Fruit fly (Drosophila melanogaster) whole organism, embryonic: ENCODE measurements around the gene tinc.

Source experiments
- B-H2 ChIP-seq: fragments of 200-800 bp; sonication (Bioruptor generic); optimal IDR thresholded peaks from 2 replicates; lab custom pipeline; 2018; ENCODE audit warnings: missing biosample characterization, mild to moderate bottlenecking, missing genetic modification characterization
- Bdp1 ChIP-seq: fragments of 200-800 bp; sonication (Bioruptor generic); optimal IDR thresholded peaks from 3 replicates; lab custom pipeline; 2016; ENCODE audit warnings: missing biosample characterization, missing genetic modification characterization
- CG10565 ChIP-seq: fragments of 200-800 bp; sonication (Bioruptor generic); optimal IDR thresholded peaks from 3 replicates; lab custom pipeline; 2016; ENCODE audit warnings: missing biosample characterization, mild to moderate bottlenecking, missing genetic modification characterization
- CG11085 ChIP-seq: fragments of 200-800 bp; sonication (Bioruptor generic); IDR thresholded peaks from 2 replicates; pipeline ENCODE4 v1.3.6; 2022; ENCODE audit warnings: missing biosample characterization, missing genetic modification characterization
- CG11398 ChIP-seq: fragments of 200-800 bp; sonication (Bioruptor generic); optimal IDR thresholded peaks from 2 replicates; lab custom pipeline; 2016; ENCODE audit warnings: missing biosample characterization, missing genetic modification characterization
- CG13775 ChIP-seq: fragments of 200-800 bp; sonication (Bioruptor generic); optimal IDR thresholded peaks from 3 replicates; lab custom pipeline; 2017; ENCODE audit warnings: missing biosample characterization, mild to moderate bottlenecking, missing genetic modification characterization
- CG14710 ChIP-seq: fragments of 200-800 bp; sonication (Bioruptor generic); optimal IDR thresholded peaks from 3 replicates; lab custom pipeline; 2019; ENCODE audit warnings: missing biosample characterization, mild to moderate bottlenecking, missing genetic modification characterization, moderate library complexity
- CG14860 ChIP-seq: fragments of 200-800 bp; sonication (Bioruptor generic); IDR thresholded peaks from 3 replicates; pipeline ENCODE4 v1.3.6; 2022; ENCODE audit warnings: missing biosample characterization, missing genetic modification characterization; ENCODE audit not compliant: partially characterized antibody
- CG1647 ChIP-seq: fragments of 200-800 bp; sonication (Bioruptor generic); optimal IDR thresholded peaks from 3 replicates; lab custom pipeline; 2016; ENCODE audit warnings: missing biosample characterization, missing genetic modification characterization
- CG16779 ChIP-seq: fragments of 200-800 bp; sonication (Bioruptor generic); IDR thresholded peaks from 2 replicates; pipeline ENCODE4 v1.3.6; 2022; ENCODE audit warnings: missing biosample characterization, missing genetic modification characterization
- CG17361 ChIP-seq: fragments of 200-800 bp; sonication (Bioruptor generic); IDR thresholded peaks from 3 replicates; pipeline ENCODE4 v1.3.6; 2022; ENCODE audit warnings: missing biosample characterization, missing genetic modification characterization
- CG2712 ChIP-seq: fragments of 200-800 bp; optimal IDR thresholded peaks from 3 replicates; lab custom pipeline; 2019; ENCODE audit warnings: missing biosample characterization, mild to moderate bottlenecking, missing genetic modification characterization, moderate library complexity
- CG3163 ChIP-seq: fragments of 200-800 bp; sonication (Bioruptor generic); optimal IDR thresholded peaks from 3 replicates; lab custom pipeline; 2016; ENCODE audit warnings: missing biosample characterization, missing genetic modification characterization
- CG33557 ChIP-seq: fragments of 200-800 bp; sonication (Bioruptor generic); optimal IDR thresholded peaks from 2 replicates; lab custom pipeline; 2019; ENCODE audit warnings: missing biosample characterization, mild to moderate bottlenecking, missing genetic modification characterization, moderate library complexity
- CG4404 ChIP-seq: fragments of 200-800 bp; sonication (Bioruptor generic); IDR thresholded peaks from 2 replicates; pipeline ENCODE4 v1.3.6; 2022; ENCODE audit warnings: missing biosample characterization, missing genetic modification characterization
- CG4424 ChIP-seq: fragments of 200-800 bp; sonication (Bioruptor generic); optimal IDR thresholded peaks from 3 replicates; lab custom pipeline; 2016; ENCODE audit warnings: missing biosample characterization, missing genetic modification characterization
- CG6689 ChIP-seq: fragments of 200-800 bp; sonication (Bioruptor generic); IDR thresholded peaks from 2 replicates; pipeline ENCODE4 v1.3.6; 2022; ENCODE audit warnings: missing biosample characterization, missing genetic modification characterization
- CG7556 ChIP-seq: fragments of 200-800 bp; sonication (Bioruptor generic); optimal IDR thresholded peaks from 2 replicates; lab custom pipeline; 2017; ENCODE audit warnings: missing biosample characterization, mild to moderate bottlenecking, missing genetic modification characterization
- CG7786 ChIP-seq: fragments of 200-800 bp; sonication (Bioruptor generic); optimal IDR thresholded peaks from 2 replicates; lab custom pipeline; 2016; ENCODE audit warnings: missing biosample characterization, missing genetic modification characterization
- CG7987 ChIP-seq: fragments of 200-800 bp; sonication (Bioruptor generic); optimal IDR thresholded peaks from 2 replicates; lab custom pipeline; 2018; ENCODE audit warnings: missing biosample characterization, mild to moderate bottlenecking, missing genetic modification characterization, moderate library complexity
- D19A ChIP-seq: fragments of 200-800 bp; optimal IDR thresholded peaks from 3 replicates; lab custom pipeline; 2019; ENCODE audit warnings: missing biosample characterization, mild to moderate bottlenecking, missing genetic modification characterization, moderate library complexity
- E2f2 ChIP-seq: fragments of 200-800 bp; sonication (Bioruptor generic); IDR thresholded peaks from 2 replicates; pipeline ENCODE4 v1.3.6; 2022; ENCODE audit warnings: missing biosample characterization, missing genetic modification characterization
- Fer1 ChIP-seq: fragments of 200-800 bp; sonication (Bioruptor generic); optimal IDR thresholded peaks from 2 replicates; lab custom pipeline; 2017; ENCODE audit warnings: missing biosample characterization, mild to moderate bottlenecking, missing genetic modification characterization
- HLH4C ChIP-seq: fragments of 200-800 bp; sonication (Bioruptor generic); IDR thresholded peaks from 3 replicates; pipeline ENCODE4 v1.3.6; 2022; ENCODE audit warnings: missing biosample characterization, missing genetic modification characterization; ENCODE audit not compliant: partially characterized antibody
- HmgD ChIP-seq: fragments of 200-800 bp; sonication (Bioruptor generic); optimal IDR thresholded peaks from 3 replicates; lab custom pipeline; 2016; ENCODE audit warnings: missing biosample characterization, missing genetic modification characterization
- Hsf ChIP-seq: fragments of 200-800 bp; sonication (Bioruptor generic); optimal IDR thresholded peaks from 3 replicates; lab custom pipeline; 2016; ENCODE audit warnings: missing biosample characterization, missing genetic modification characterization
- Neu2 ChIP-seq: fragments of 200-800 bp; sonication (Bioruptor generic); optimal IDR thresholded peaks from 3 replicates; lab custom pipeline; 2016; ENCODE audit warnings: missing biosample characterization, missing genetic modification characterization, borderline replicate concordance
- Rx ChIP-seq: fragments of 200-800 bp; sonication (Bioruptor generic); IDR thresholded peaks from 2 replicates; pipeline ENCODE4 v1.3.6; 2022; ENCODE audit warnings: missing biosample characterization, missing genetic modification characterization
- Six4 ChIP-seq: fragments of 200-800 bp; sonication (Bioruptor generic); optimal IDR thresholded peaks from 2 replicates; lab custom pipeline; 2016; ENCODE audit warnings: missing biosample characterization, missing genetic modification characterization
- Sox102F ChIP-seq: fragments of 200-800 bp; sonication (Bioruptor generic); optimal IDR thresholded peaks from 2 replicates; lab custom pipeline; 2018; ENCODE audit warnings: missing biosample characterization, mild to moderate bottlenecking, missing genetic modification characterization, moderate library complexity
- ash1 ChIP-seq: fragments of 200-800 bp; sonication (Bioruptor generic); optimal IDR thresholded peaks from 2 replicates; lab custom pipeline; 2018; ENCODE audit warnings: missing biosample characterization, mild to moderate bottlenecking, missing genetic modification characterization
- btn ChIP-seq: fragments of 200-800 bp; sonication (Bioruptor generic); optimal IDR thresholded peaks from 2 replicates; lab custom pipeline; 2016; ENCODE audit warnings: missing biosample characterization, missing genetic modification characterization
- cato ChIP-seq: fragments of 200-800 bp; sonication (Bioruptor generic); optimal IDR thresholded peaks from 2 replicates; lab custom pipeline; 2016; ENCODE audit warnings: missing biosample characterization, missing genetic modification characterization, borderline replicate concordance
- dmrt99B ChIP-seq: fragments of 200-800 bp; sonication (Bioruptor generic); optimal IDR thresholded peaks from 2 replicates; lab custom pipeline; 2018; ENCODE audit warnings: missing biosample characterization, mild to moderate bottlenecking, missing genetic modification characterization, moderate library complexity
- emc ChIP-seq: fragments of 200-800 bp; sonication (Bioruptor generic); optimal IDR thresholded peaks from 2 replicates; lab custom pipeline; 2016; ENCODE audit warnings: missing biosample characterization, missing genetic modification characterization
- fru ChIP-seq: fragments of >200 bp; optimal IDR thresholded peaks from 2 replicates; lab custom pipeline; 2017
- ftz-f1 ChIP-seq: fragments of 200-800 bp; sonication (Bioruptor generic); optimal IDR thresholded peaks from 2 replicates; lab custom pipeline; 2016; ENCODE audit warnings: missing biosample characterization, missing genetic modification characterization
- gsb ChIP-seq: fragments of 200-800 bp; sonication (Bioruptor generic); IDR thresholded peaks from 2 replicates; pipeline ENCODE4 v1.3.6; 2022; ENCODE audit warnings: missing biosample characterization, missing genetic modification characterization
- jigr1 ChIP-seq: fragments of 200-800 bp; sonication (Bioruptor generic); IDR thresholded peaks from 3 replicates; pipeline ENCODE4 v1.3.6; 2022; ENCODE audit warnings: missing biosample characterization, missing genetic modification characterization
- lab ChIP-seq: fragments of 200-800 bp; sonication (Bioruptor generic); optimal IDR thresholded peaks from 3 replicates; lab custom pipeline; 2017; ENCODE audit warnings: missing biosample characterization, missing genetic modification characterization, mild to moderate bottlenecking, moderate library complexity, missing genetic modification reagents
- lbe ChIP-seq: fragments of 200-800 bp; sonication (Bioruptor generic); optimal IDR thresholded peaks from 2 replicates; lab custom pipeline; 2016; ENCODE audit warnings: missing biosample characterization, mild to moderate bottlenecking, missing genetic modification characterization
- phol ChIP-seq: fragments of 200-800 bp; sonication (Bioruptor generic); optimal IDR thresholded peaks from 3 replicates; lab custom pipeline; 2018; ENCODE audit warnings: missing biosample characterization, mild to moderate bottlenecking, missing genetic modification characterization, moderate library complexity
- schlank ChIP-seq: fragments of 200-800 bp; sonication (Bioruptor generic); optimal IDR thresholded peaks from 2 replicates; lab custom pipeline; 2018; ENCODE audit warnings: missing biosample characterization, mild to moderate bottlenecking, missing genetic modification characterization
- sisA ChIP-seq: fragments of 200-800 bp; sonication (Bioruptor generic); IDR thresholded peaks from 2 replicates; pipeline ENCODE4 v1.3.6; 2022; ENCODE audit warnings: missing biosample characterization, missing genetic modification characterization
- sug ChIP-seq: fragments of 200-800 bp; optimal IDR thresholded peaks from 2 replicates; lab custom pipeline; 2019; ENCODE audit warnings: missing biosample characterization, mild to moderate bottlenecking, missing genetic modification characterization, moderate library complexity
- tna ChIP-seq: fragments of 200-800 bp; sonication (Bioruptor generic); IDR thresholded peaks from 2 replicates; pipeline ENCODE4 v1.3.6; 2022; ENCODE audit warnings: missing biosample characterization, missing genetic modification characterization; ENCODE audit not compliant: partially characterized antibody
- trh ChIP-seq: fragments of 200-800 bp; sonication (Bioruptor generic); optimal IDR thresholded peaks from 2 replicates; lab custom pipeline; 2016; ENCODE audit warnings: missing biosample characterization, missing genetic modification characterization
- unc-4 ChIP-seq: fragments of 200-800 bp; sonication (Bioruptor generic); IDR thresholded peaks from 2 replicates; pipeline ENCODE4 v1.3.6; 2022; ENCODE audit warnings: missing biosample characterization, missing genetic modification characterization; ENCODE audit not compliant: partially characterized antibody
- wdn ChIP-seq: fragments of 200-800 bp; sonication (Bioruptor generic); IDR thresholded peaks from 2 replicates; pipeline ENCODE4 v1.3.6; 2022; ENCODE audit warnings: missing biosample characterization, missing genetic modification characterization
- zen ChIP-seq: fragments of 200-800 bp; sonication (Bioruptor generic); optimal IDR thresholded peaks from 3 replicates; lab custom pipeline; 2018; ENCODE audit warnings: missing biosample characterization, mild to moderate bottlenecking, missing genetic modification characterization, moderate library complexity

The tinc gene

DNA sequence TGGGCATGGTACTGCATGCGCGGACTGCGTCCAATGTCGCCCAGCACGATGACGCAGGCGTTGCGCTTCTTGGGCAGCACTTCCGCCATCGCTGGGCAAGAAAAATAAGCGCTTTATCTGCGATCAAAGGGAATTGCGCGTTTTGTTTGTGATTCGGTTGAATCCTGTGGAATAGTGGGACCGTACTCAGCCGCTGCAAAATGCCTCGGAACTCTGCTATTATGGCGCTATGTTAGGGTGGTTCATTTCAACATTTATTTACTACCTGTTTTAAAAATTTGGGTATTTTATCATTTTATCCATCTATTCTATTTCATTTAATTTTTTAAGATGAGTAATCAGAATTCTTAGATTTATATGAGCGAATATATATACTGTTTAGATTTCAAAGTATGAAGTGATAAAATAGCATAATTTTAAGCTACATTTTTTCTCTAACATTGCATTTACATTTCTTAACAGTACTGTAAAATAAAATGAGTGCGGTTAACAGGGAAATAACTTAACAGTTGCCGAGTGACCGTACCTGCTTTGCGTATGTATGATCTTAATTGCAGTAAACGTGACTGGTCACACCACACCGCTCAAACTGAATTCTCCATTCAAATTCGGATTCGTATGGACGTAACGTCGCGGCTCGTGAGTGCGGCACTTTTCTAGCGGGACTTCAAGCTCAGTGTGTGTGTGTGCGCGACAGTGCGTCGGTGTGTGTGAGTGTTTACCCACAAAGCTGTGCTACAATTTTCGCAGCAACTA, at the start of gene tinc, which contains the start of gene Alg1 (continued):
- no peak for TF ChIP-seq jigr1 (GFP tag; lab: Robert Waterston, UW)
- no peak for TF ChIP-seq CG7987
- TF ChIP-seq btn (GFP tag; lab: Kevin White, UChicago), result no peak
- TF ChIP-seq Bdp1 (GFP tag; lab: Kevin White, UChicago), result no peak
- peak; percentile 49 for TF ChIP-seq zen (tag; lab: Kevin White, UChicago)
- peak; percentile 68 for TF ChIP-seq D19A
- 0 out of 2 replicates have a peak, but pooled peaks have one; percentile 14 for TF ChIP-seq unc-4 (GFP tag; lab: Robert Waterston, UW)
- TF ChIP-seq CG3163, result no peak
- TF ChIP-seq CG7786 (GFP tag; lab: Kevin White, UChicago), result peak; percentile 23
- 0 out of 2 replicates have a peak, but pooled peaks have one; percentile 32 for TF ChIP-seq wdn (GFP tag; lab: Robert Waterston, UW)
- peak; percentile 72; the same call in 2 of the 3 replicates for TF ChIP-seq CG17361 (GFP tag; lab: Robert Waterston, UW)
- TF ChIP-seq CG11398 (GFP tag; lab: Kevin White, UChicago), result no peak
- TF ChIP-seq fru (lab: Kevin White, UChicago), result no peak
- no peak for TF ChIP-seq lbe (GFP tag; lab: Kevin White, UChicago)
- no peak for TF ChIP-seq CG10565 (GFP tag; lab: Kevin White, UChicago)
- TF ChIP-seq phol, result peak; percentile 79
- peak; percentile 72 for TF ChIP-seq CG7556 (GFP tag; lab: Kevin White, UChicago)
- no peak for TF ChIP-seq tna (GFP tag; lab: Robert Waterston, UW)
- peak; percentile 85 for TF ChIP-seq CG14710 (tag; lab: Kevin White, UChicago)
- TF ChIP-seq CG13775 (GFP tag; lab: Kevin White, UChicago), result peak; percentile 56
- no peak for TF ChIP-seq ftz-f1 (GFP tag; lab: Kevin White, UChicago)
- TF ChIP-seq CG6689 (GFP tag; lab: Robert Waterston, UW), result peak; percentile 62
- no peak for TF ChIP-seq gsb (GFP tag; lab: Robert Waterston, UW)
- peak; percentile 53; the same call in 1 of the 2 replicates for TF ChIP-seq CG11085 (GFP tag; lab: Robert Waterston, UW)
- TF ChIP-seq schlank, result no peak
- no peak for TF ChIP-seq Neu2
- peak; percentile 42 for TF ChIP-seq Six4 (GFP tag; lab: Kevin White, UChicago)
- TF ChIP-seq CG4424 (GFP tag; lab: Kevin White, UChicago), result peak; percentile 60
- TF ChIP-seq CG16779 (GFP tag; lab: Robert Waterston, UW), result peak; percentile 51; the same call in 1 of the 2 replicates
- TF ChIP-seq lab (GFP tag; lab: Kevin White, UChicago), result peak; percentile 72
- TF ChIP-seq E2f2 (GFP tag; lab: Robert Waterston, UW), result peak; percentile 80
- TF ChIP-seq sisA (GFP tag; lab: Robert Waterston, UW), result no peak
- peak; percentile 55 for TF ChIP-seq CG33557 (GFP tag; lab: Kevin White, UChicago)
- TF ChIP-seq ash1 (GFP tag; lab: Kevin White, UChicago), result peak; percentile 3
- no peak for TF ChIP-seq HLH4C (GFP tag; lab: Robert Waterston, UW)
- TF ChIP-seq B-H2, result peak; percentile 56
- no peak for TF ChIP-seq CG1647 (GFP tag; lab: Kevin White, UChicago)
- peak; percentile 5 for TF ChIP-seq cato
- TF ChIP-seq Hsf, result peak; percentile 65
- peak; percentile 77 for TF ChIP-seq dmrt99B (tag; lab: Kevin White, UChicago)
- TF ChIP-seq HmgD (GFP tag; lab: Kevin White, UChicago), result peak; percentile 20
- no peak for TF ChIP-seq trh (GFP tag; lab: Kevin White, UChicago)
- TF ChIP-seq CG14860 (GFP tag; lab: Robert Waterston, UW), result no peak
- TF ChIP-seq sug (tag; lab: Kevin White, UChicago), result peak; percentile 84
- no peak for TF ChIP-seq Rx (GFP tag; lab: Robert Waterston, UW)
- peak; percentile 65 for TF ChIP-seq Fer1 (GFP tag; lab: Kevin White, UChicago)
- TF ChIP-seq emc (GFP tag; lab: Kevin White, UChicago), result no peak
- peak; percentile 73 for TF ChIP-seq Sox102F (GFP tag; lab: Kevin White, UChicago)
- TF ChIP-seq CG4404, result no peak
- peak; percentile 77 for TF ChIP-seq CG2712
